Worm (Caenorhabditis elegans) whole organism, L2 larva: ENCODE data around the gene C08F11.17.

Experiments
- ceh-16 ChIP-seq: fragments of 150-350 bp; optimal IDR thresholded peaks from 2 replicates; lab custom pipeline; 2014; ENCODE audit warnings: missing biosample characterization, missing genetic modification characterization
- elt-1 ChIP-seq: fragments of 150-350 bp; optimal IDR thresholded peaks from 2 replicates; lab custom pipeline; 2014; ENCODE audit warnings: missing biosample characterization, missing genetic modification characterization
- nhr-11 ChIP-seq: fragments of 150-350 bp; optimal IDR thresholded peaks from 2 replicates; lab custom pipeline; 2014; ENCODE audit warnings: missing biosample characterization, missing genetic modification characterization
- unc-62 ChIP-seq: fragments of 150-350 bp; optimal IDR thresholded peaks from 2 replicates; lab custom pipeline; 2014; ENCODE audit warnings: missing biosample characterization, missing genetic modification reagents, missing genetic modification characterization

- TF ChIP-seq unc-62 (GFP tag; lab: Kevin White, UChicago) (no peak), nhr-11 (no peak), ceh-16 (tag; lab: Kevin White, UChicago) (no peak), elt-1 (tag; lab: Kevin White, UChicago) (no peak)
Measured at ce11 chrIV:13626469-13626868, 23.7 kb downstream of the C08F11.17 start, which contains the start of gene sru-21.
